Worm (Caenorhabditis elegans) whole organism, young adult: Measurements from ENCODE around the gene Y46E12BL.2.

ENCODE experiments used
- ama-1 ChIP-seq, 3 experiments: fragments of 150-350 bp in 1 of 3; sonication (generic microtip) in 2 of 3; optimal IDR thresholded peaks; 2 replicates each; lab custom pipeline; 2014 to 2018; ENCODE audit warnings: missing biosample characterization in 2 of 3, missing genetic modification characterization in 2 of 3, missing genetic modification reagents in 2 of 3
- egl-44 ChIP-seq: fragments of 200-800 bp; sonication (Bioruptor generic); IDR thresholded peaks from 2 replicates; pipeline ENCODE4 v1.3.6; 2022; ENCODE audit warnings: missing genetic modification reagents, missing genetic modification characterization, missing compliant biosample characterization
- him-1 ChIP-seq: sonication (generic microtip); optimal IDR thresholded peaks from 2 replicates; lab custom pipeline; 2016; ENCODE audit warnings: missing genotype, missing genetic modification reagents, missing genetic modification characterization, missing compliant biosample characterization
- lir-1 ChIP-seq: fragments of 200-800 bp; sonication (Bioruptor generic); conservative IDR thresholded peaks from 2 replicates; pipeline ENCODE4 v1.3.6; 2022; ENCODE audit warnings: missing genetic modification reagents, missing genetic modification characterization, missing compliant biosample characterization
- pha-4 ChIP-seq: fragments of 150-350 bp; sonication (generic microtip); optimal IDR thresholded peaks from 2 replicates; lab custom pipeline; 2014; ENCODE audit warnings: missing biosample characterization, missing genetic modification reagents, missing genetic modification characterization
- unc-130 ChIP-seq: sonication (generic microtip); optimal IDR thresholded peaks from 2 replicates; lab custom pipeline; 2016; ENCODE audit warnings: missing genetic modification reagents, missing genetic modification characterization, missing compliant biosample characterization
- ztf-18 ChIP-seq: sonication (generic microtip); optimal IDR thresholded peaks from 2 replicates; lab custom pipeline; 2016; ENCODE audit warnings: missing genotype, mild to moderate bottlenecking, missing genetic modification characterization, missing compliant biosample characterization
- ztf-22 ChIP-seq: fragments of 200-800 bp; sonication (Bioruptor generic); optimal IDR thresholded peaks from 2 replicates; lab custom pipeline; 2018; ENCODE audit warnings: mild to moderate bottlenecking, missing genetic modification characterization, moderate library complexity, missing compliant biosample characterization

- no peak for TF ChIP-seq ama-1 (optimal IDR thresholded peaks at IDR 0.05; lab: Kevin White, UChicago)
- TF ChIP-seq ama-1 (GFP tag; optimal IDR thresholded peaks at IDR 0.05; lab: Kevin White, UChicago), result no peak
- no peak for TF ChIP-seq ztf-22 (GFP tag; lab: Kevin White, UChicago)
- TF ChIP-seq him-1 (tag; lab: Kevin White, UChicago), result no peak
- TF ChIP-seq unc-130 (GFP tag; lab: Kevin White, UChicago), result no peak
- TF ChIP-seq lir-1 (GFP tag; lab: Robert Waterston, UW), result no peak
- no peak for TF ChIP-seq pha-4 (tag; lab: Kevin White, UChicago)
- TF ChIP-seq egl-44 (GFP tag; lab: Robert Waterston, UW), result no peak
- no peak for TF ChIP-seq ztf-18 (tag; lab: Kevin White, UChicago)
Observed at ce11 chrII:15266487-15266886, 33.7 kb downstream of the Y46E12BL.2 start.
